Fruit fly (Drosophila melanogaster): ENCODE results near the gene MED18.

MED18 gene

DNA sequence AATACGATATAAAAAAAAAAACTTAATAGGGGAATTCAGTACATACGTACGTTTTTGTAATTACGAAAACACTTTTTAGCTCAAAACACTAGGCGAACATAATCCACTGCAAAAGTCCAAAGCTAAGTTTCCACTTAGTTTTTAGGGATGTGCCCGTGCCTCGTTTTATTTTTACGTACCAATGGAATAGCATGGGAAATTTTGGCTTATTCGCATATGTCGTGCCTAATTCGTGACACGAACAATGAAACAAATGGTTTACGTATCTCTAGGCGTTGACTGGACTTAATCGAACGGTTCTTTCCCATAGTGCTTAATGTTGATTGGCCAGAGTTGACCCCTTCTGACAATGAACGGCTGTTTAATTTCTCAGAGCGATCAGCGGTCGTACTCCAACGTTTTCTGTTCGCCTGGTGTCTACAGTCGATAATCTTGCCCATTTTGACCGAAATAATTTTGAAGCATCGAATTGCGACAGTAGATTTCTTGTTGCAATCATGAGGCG is 13.9 kb downstream of the MED18 start, which contains the start of gene CG14818:
TSS of gene CG14818 (minus strand) at position 169 of the 505 bp plus-strand sequence.
- TF ChIP-seq foxo (GFP tag; optimal IDR thresholded peaks at IDR 0.05) (peak in 1 of 2 experiments; percentile 67), OdsH (GFP tag; optimal IDR thresholded peaks at IDR 0.05) (peak; percentile 14), rgr (GFP tag; optimal IDR thresholded peaks at IDR 0.05) (peak; percentile 66), br (GFP tag; optimal IDR thresholded peaks at IDR 0.05) (peak; percentile 30), psq (GFP tag; optimal IDR thresholded peaks at IDR 0.05) (peak; percentile 15), Dfd (GFP tag; optimal IDR thresholded peaks at IDR 0.05) (no peak), Rel (GFP tag; optimal IDR thresholded peaks at IDR 0.05) (no peak), Rel (tag; optimal IDR thresholded peaks at IDR 0.05) (peak; percentile 58), h (GFP tag; optimal IDR thresholded peaks at IDR 0.05) (peak; percentile 66), CG9705 (GFP tag; optimal IDR thresholded peaks at IDR 0.05) (peak; percentile 45), ey (GFP tag; optimal IDR thresholded peaks at IDR 0.05) (peak; percentile 59), fru (GFP tag; optimal IDR thresholded peaks at IDR 0.05) (peak; percentile 46), Jra (GFP tag; optimal IDR thresholded peaks at IDR 0.05) (no peak), Vsx2 (GFP tag; optimal IDR thresholded peaks at IDR 0.05; ENCODE audit: partially characterized antibody) (no peak), GATAd (GFP tag; optimal IDR thresholded peaks at IDR 0.05) (no peak), Sp1 (GFP tag; optimal IDR thresholded peaks at IDR 0.05) (peak; percentile 56), sv (GFP tag; optimal IDR thresholded peaks at IDR 0.05) (peak; percentile 47), HLH106 (tag; optimal IDR thresholded peaks at IDR 0.05) (peak; percentile 61)

- TF ChIP-seq dsf (GFP tag; optimal IDR thresholded peaks at IDR 0.05; ENCODE audit: borderline replicate concordance): no peak
- TF ChIP-seq CG9705 (GFP tag; optimal IDR thresholded peaks at IDR 0.05): peak; percentile 7
- TF ChIP-seq rgr (GFP tag; optimal IDR thresholded peaks at IDR 0.05): peak; percentile 41
- peak; percentile 53 for TF ChIP-seq HLH106 (tag; optimal IDR thresholded peaks at IDR 0.05)
- TF ChIP-seq sv (GFP tag; optimal IDR thresholded peaks at IDR 0.05): no peak
- TF ChIP-seq jim (GFP tag; optimal IDR thresholded peaks at IDR 0.05): no peak
- no peak for TF ChIP-seq brk (GFP tag; optimal IDR thresholded peaks at IDR 0.05)
- peak; percentile 34 for TF ChIP-seq Sp1 (GFP tag; optimal IDR thresholded peaks at IDR 0.05)
- no peak for TF ChIP-seq tai (GFP tag; optimal IDR thresholded peaks at IDR 0.05)
- TF ChIP-seq pan (optimal IDR thresholded peaks at IDR 0.05): no peak
- no peak for TF ChIP-seq Dfd (GFP tag; optimal IDR thresholded peaks at IDR 0.05)
- peak; percentile 34 for TF ChIP-seq br (GFP tag; optimal IDR thresholded peaks at IDR 0.05)
- TF ChIP-seq Jra (GFP tag; optimal IDR thresholded peaks at IDR 0.05): no peak
- TF ChIP-seq CG32264 (GFP tag; optimal IDR thresholded peaks at IDR 0.05): no peak
- no peak for TF ChIP-seq usp (GFP tag; optimal IDR thresholded peaks at IDR 0.05)
- no peak for TF ChIP-seq GATAd (GFP tag; optimal IDR thresholded peaks at IDR 0.05)
- TF ChIP-seq Mio (GFP tag; optimal IDR thresholded peaks at IDR 0.05): no peak
- no peak for TF ChIP-seq Rel (GFP tag; optimal IDR thresholded peaks at IDR 0.05)
- no peak for TF ChIP-seq Rel (tag; optimal IDR thresholded peaks at IDR 0.05)
- TF ChIP-seq lola (GFP tag; optimal IDR thresholded peaks at IDR 0.05): no peak
- TF ChIP-seq CrebA (GFP tag; optimal IDR thresholded peaks at IDR 0.05; ENCODE audit: borderline replicate concordance): no peak
- TF ChIP-seq foxo (GFP tag; optimal IDR thresholded peaks at IDR 0.05): peak in 1 of 2 experiments; percentile 50
- no peak for TF ChIP-seq dl (GFP tag; optimal IDR thresholded peaks at IDR 0.05; ENCODE audit: insufficient read depth in 1 of 2, partially characterized antibody in 2 of 2)
- peak; percentile 18 for TF ChIP-seq ey (GFP tag; optimal IDR thresholded peaks at IDR 0.05)
- peak; percentile 17 for TF ChIP-seq woc (GFP tag; optimal IDR thresholded peaks at IDR 0.05)
- TF ChIP-seq h (GFP tag; optimal IDR thresholded peaks at IDR 0.05): peak; percentile 32
- TF ChIP-seq dmrt93B (GFP tag; optimal IDR thresholded peaks at IDR 0.05): no peak
- TF ChIP-seq Abd-B (GFP tag; optimal IDR thresholded peaks at IDR 0.05): no peak
- TF ChIP-seq fru (GFP tag; optimal IDR thresholded peaks at IDR 0.05): peak; percentile 51
Observed at dm6 chrX:1880139-1880556, 14.4 kb downstream of the MED18 start, which contains the start of gene Coa8. Coa8 (plus strand) TSS chrX:1880282.

DNA sequence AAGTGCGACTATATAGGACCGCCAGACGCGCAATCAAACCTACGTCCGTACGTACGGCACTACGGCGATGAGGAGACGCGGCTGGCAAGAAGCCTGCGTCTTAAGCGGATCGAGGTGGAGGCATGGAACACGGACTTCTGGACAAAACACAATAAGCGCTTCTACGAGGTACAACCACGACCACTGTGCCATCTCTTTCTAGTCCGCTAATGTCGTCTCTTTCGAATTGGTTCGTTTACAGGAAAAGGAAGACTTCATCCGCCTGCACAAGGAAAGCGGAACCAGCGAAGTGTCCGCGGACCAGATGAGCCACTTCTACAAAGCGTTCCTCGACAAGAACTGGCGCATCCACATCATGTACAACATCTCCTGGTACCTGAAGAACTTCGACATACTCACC is 15.1 kb downstream of the MED18 start:
- no peak for TF ChIP-seq OdsH (GFP tag; optimal IDR thresholded peaks at IDR 0.05)
- no peak for TF ChIP-seq Rel (GFP tag; optimal IDR thresholded peaks at IDR 0.05)
- TF ChIP-seq Rel (tag; optimal IDR thresholded peaks at IDR 0.05): no peak
- no peak for TF ChIP-seq Mio (GFP tag; optimal IDR thresholded peaks at IDR 0.05)
- no peak for TF ChIP-seq Dfd (GFP tag; optimal IDR thresholded peaks at IDR 0.05)
- no peak for TF ChIP-seq HLH106 (tag; optimal IDR thresholded peaks at IDR 0.05)
- TF ChIP-seq lola (GFP tag; optimal IDR thresholded peaks at IDR 0.05): no peak
- no peak for TF ChIP-seq CrebA (GFP tag; optimal IDR thresholded peaks at IDR 0.05; ENCODE audit: borderline replicate concordance)
- TF ChIP-seq dsf (GFP tag; optimal IDR thresholded peaks at IDR 0.05; ENCODE audit: borderline replicate concordance): no peak
- no peak for TF ChIP-seq GATAd (GFP tag; optimal IDR thresholded peaks at IDR 0.05)
- TF ChIP-seq Abd-B (GFP tag; optimal IDR thresholded peaks at IDR 0.05): no peak
- TF ChIP-seq dmrt93B (GFP tag; optimal IDR thresholded peaks at IDR 0.05): no peak
- TF ChIP-seq tai (GFP tag; optimal IDR thresholded peaks at IDR 0.05): no peak
- no peak for TF ChIP-seq br (GFP tag; optimal IDR thresholded peaks at IDR 0.05)
- TF ChIP-seq dl (GFP tag; optimal IDR thresholded peaks at IDR 0.05; ENCODE audit: insufficient read depth in 1 of 2, partially characterized antibody in 2 of 2): no peak
- TF ChIP-seq jim (GFP tag; optimal IDR thresholded peaks at IDR 0.05): no peak
- no peak for TF ChIP-seq N (GFP tag; optimal IDR thresholded peaks at IDR 0.05)
- TF ChIP-seq ey (GFP tag; optimal IDR thresholded peaks at IDR 0.05): no peak
- TF ChIP-seq Hr78 (GFP tag; optimal IDR thresholded peaks at IDR 0.05): no peak
- TF ChIP-seq brk (GFP tag; optimal IDR thresholded peaks at IDR 0.05): no peak

Measured in whole organism, wandering third instar larva.